Fruit fly (Drosophila melanogaster) whole organism, embryonic: ENCODE measurements around the gene CG8641.
A peak's percentile ranks its signal among the peaks of the same experiment; 100 is the strongest.

ENCODE experiments used
- Blimp-1 ChIP-seq: fragments of 200-800 bp; sonication (Bioruptor generic); optimal IDR thresholded peaks from 3 replicates; lab custom pipeline; 2018; ENCODE audit warnings: missing biosample characterization, missing genetic modification characterization, mild to moderate bottlenecking, moderate library complexity, missing genetic modification reagents
- C15 ChIP-seq: fragments of 200-800 bp; sonication (Bioruptor generic); IDR thresholded peaks from 3 replicates; pipeline ENCODE4 v1.3.6; 2022; ENCODE audit warnings: missing biosample characterization, missing genetic modification characterization
- CG10209 ChIP-seq: fragments of 200-800 bp; sonication (Bioruptor generic); optimal IDR thresholded peaks from 3 replicates; lab custom pipeline; 2017; ENCODE audit warnings: missing biosample characterization, mild to moderate bottlenecking, missing genetic modification characterization, missing genetic modification reagents
- CG11247 ChIP-seq: fragments of 200-800 bp; sonication (Bioruptor generic); IDR thresholded peaks from 2 replicates; pipeline ENCODE4 v1.3.6; 2022; ENCODE audit warnings: missing biosample characterization, missing genetic modification characterization
- CG11398 ChIP-seq: fragments of 200-800 bp; sonication (Bioruptor generic); optimal IDR thresholded peaks from 2 replicates; lab custom pipeline; 2016; ENCODE audit warnings: missing biosample characterization, missing genetic modification characterization
- CG13287 ChIP-seq: fragments of 200-800 bp; sonication (Bioruptor generic); IDR thresholded peaks from 2 replicates; pipeline ENCODE4 v1.3.6; 2022; ENCODE audit warnings: missing biosample characterization, missing genetic modification characterization; ENCODE audit not compliant: partially characterized antibody
- CG13296 ChIP-seq: fragments of 200-800 bp; sonication (Bioruptor generic); optimal IDR thresholded peaks from 3 replicates; lab custom pipeline; 2018; ENCODE audit warnings: missing biosample characterization, mild to moderate bottlenecking, missing genetic modification characterization
- CG14965 ChIP-seq: fragments of 200-800 bp; sonication (Bioruptor generic); optimal IDR thresholded peaks from 2 replicates; lab custom pipeline; 2016; ENCODE audit warnings: missing biosample characterization, missing genetic modification characterization, borderline replicate concordance
- CG16779 ChIP-seq: fragments of 200-800 bp; sonication (Bioruptor generic); IDR thresholded peaks from 2 replicates; pipeline ENCODE4 v1.3.6; 2022; ENCODE audit warnings: missing biosample characterization, missing genetic modification characterization
- CG16813 ChIP-seq: fragments of 200-800 bp; sonication (Bioruptor generic); IDR thresholded peaks from 3 replicates; pipeline ENCODE4 v1.3.6; 2022; ENCODE audit warnings: missing biosample characterization, missing genetic modification characterization; ENCODE audit not compliant: partially characterized antibody
- CG18011 ChIP-seq: fragments of 200-800 bp; sonication (Bioruptor generic); optimal IDR thresholded peaks from 2 replicates; lab custom pipeline; 2017; ENCODE audit warnings: missing biosample characterization, missing genetic modification characterization, mild to moderate bottlenecking, moderate library complexity, missing genotype
- CG2678 ChIP-seq: fragments of 200-800 bp; sonication (Bioruptor generic); optimal IDR thresholded peaks from 3 replicates; lab custom pipeline; 2019; ENCODE audit warnings: missing biosample characterization, mild to moderate bottlenecking, missing genetic modification characterization, moderate library complexity
- CG32532 ChIP-seq: fragments of 200-800 bp; sonication (Bioruptor generic); IDR thresholded peaks from 2 replicates; pipeline ENCODE4 v1.3.6; 2022; ENCODE audit warnings: missing biosample characterization, missing genetic modification characterization
- CG3726 ChIP-seq: fragments of 200-800 bp; sonication (Bioruptor generic); IDR thresholded peaks from 3 replicates; pipeline ENCODE4, ENCODE4 v1.3.6; 2022; ENCODE audit warnings: missing biosample characterization, missing genetic modification characterization
- CG3838 ChIP-seq: fragments of 200-800 bp; sonication (Bioruptor generic); optimal IDR thresholded peaks from 3 replicates; lab custom pipeline; 2016; ENCODE audit warnings: missing biosample characterization, missing genetic modification characterization
- CG43689 ChIP-seq: fragments of 200-800 bp; sonication (Bioruptor generic); IDR thresholded peaks from 2 replicates; pipeline ENCODE4 v1.3.6; 2022; ENCODE audit warnings: missing biosample characterization, missing genetic modification characterization
- CG4424 ChIP-seq: fragments of 200-800 bp; sonication (Bioruptor generic); optimal IDR thresholded peaks from 3 replicates; lab custom pipeline; 2016; ENCODE audit warnings: missing biosample characterization, missing genetic modification characterization
- CG4707 ChIP-seq: fragments of 200-800 bp; sonication (Bioruptor generic); optimal IDR thresholded peaks from 2 replicates; lab custom pipeline; 2018; ENCODE audit warnings: missing biosample characterization, mild to moderate bottlenecking, missing genetic modification characterization, moderate library complexity
- CG6683 ChIP-seq: fragments of 200-800 bp; sonication (Bioruptor generic); optimal IDR thresholded peaks from 2 replicates; lab custom pipeline; 2017; ENCODE audit warnings: missing biosample characterization, mild to moderate bottlenecking, missing genetic modification characterization, missing genetic modification reagents
- CG6854 ChIP-seq: fragments of 200-800 bp; sonication (Bioruptor generic); optimal IDR thresholded peaks from 3 replicates; lab custom pipeline; 2017; ENCODE audit warnings: missing biosample characterization, mild to moderate bottlenecking, missing genetic modification characterization
- ERR ChIP-seq: fragments of 200-800 bp; sonication (Bioruptor generic); optimal IDR thresholded peaks from 2 replicates; lab custom pipeline; 2016; ENCODE audit warnings: missing biosample characterization, missing genetic modification characterization
- Gsc ChIP-seq: fragments of 200-800 bp; sonication (Bioruptor generic); IDR thresholded peaks from 2 replicates; pipeline ENCODE4 v1.3.6; 2022; ENCODE audit warnings: missing biosample characterization, missing genetic modification characterization
- H2.0 ChIP-seq: fragments of 200-800 bp; sonication (Bioruptor generic); IDR thresholded peaks from 2 replicates; pipeline ENCODE4 v1.3.6; 2022; ENCODE audit warnings: missing biosample characterization, missing genetic modification characterization
- HmgZ ChIP-seq: fragments of 200-800 bp; sonication (Bioruptor generic); optimal IDR thresholded peaks from 2 replicates; lab custom pipeline; 2018; ENCODE audit warnings: missing biosample characterization, mild to moderate bottlenecking, missing genetic modification characterization
- Hr78 ChIP-seq, 2 experiments: fragments of 200-800 bp in 1 of 2; fragments of >200 bp in 1 of 2; sonication (Bioruptor generic) in 1 of 2; optimal IDR thresholded peaks; 2 replicates each; lab custom pipeline; 2017 to 2019; ENCODE audit warnings: missing biosample characterization in 2 of 2, missing genetic modification characterization in 2 of 2, mild to moderate bottlenecking in 1 of 2, moderate library complexity in 1 of 2
- Hsf ChIP-seq: fragments of 200-800 bp; sonication (Bioruptor generic); optimal IDR thresholded peaks from 3 replicates; lab custom pipeline; 2016; ENCODE audit warnings: missing biosample characterization, missing genetic modification characterization
- Jarid2 ChIP-seq: fragments of 200-800 bp; sonication (Bioruptor generic); optimal IDR thresholded peaks from 3 replicates; lab custom pipeline; 2017; ENCODE audit warnings: mild to moderate bottlenecking, missing biosample characterization, missing genetic modification reagents, missing genetic modification characterization
- MBD-R2 ChIP-seq: fragments of 200-800 bp; sonication (Bioruptor generic); IDR thresholded peaks from 2 replicates; pipeline ENCODE4 v1.3.6; 2022; ENCODE audit warnings: missing biosample characterization, missing genetic modification characterization
- PHDP ChIP-seq: fragments of 200-800 bp; sonication (Bioruptor generic); optimal IDR thresholded peaks from 3 replicates; lab custom pipeline; 2018; ENCODE audit warnings: missing biosample characterization, mild to moderate bottlenecking, missing genetic modification characterization, moderate library complexity
- Pdp1 ChIP-seq, 2 experiments: fragments of 200-800 bp; sonication (Bioruptor generic); optimal IDR thresholded peaks; 3 replicates each; lab custom pipeline; 2016; ENCODE audit warnings: missing biosample characterization in 2 of 2, missing genetic modification characterization in 2 of 2, mild to moderate bottlenecking in 1 of 2, moderate library complexity in 1 of 2
- YL-1 ChIP-seq: fragments of 200-800 bp; sonication (Bioruptor generic); optimal IDR thresholded peaks from 3 replicates; lab custom pipeline; 2017; ENCODE audit warnings: missing biosample characterization, mild to moderate bottlenecking, missing genetic modification characterization
- ap ChIP-seq: fragments of 200-800 bp; sonication (Bioruptor generic); IDR thresholded peaks from 2 replicates; pipeline ENCODE4 v1.3.6; 2022; ENCODE audit warnings: missing biosample characterization, missing genetic modification characterization
- ase ChIP-seq: fragments of 200-800 bp; sonication (Bioruptor generic); IDR thresholded peaks from 3 replicates; pipeline ENCODE4 v1.3.6; 2022; ENCODE audit warnings: missing biosample characterization, missing genetic modification characterization
- ato ChIP-seq: fragments of 200-800 bp; sonication (Bioruptor generic); IDR thresholded peaks from 2 replicates; pipeline ENCODE4 v1.3.6; 2022; ENCODE audit warnings: missing biosample characterization, missing genetic modification characterization; ENCODE audit not compliant: partially characterized antibody
- bab2 ChIP-seq: fragments of 200-800 bp; sonication (Bioruptor generic); optimal IDR thresholded peaks from 2 replicates; lab custom pipeline; 2016; ENCODE audit warnings: missing biosample characterization, missing genetic modification characterization
- bsh ChIP-seq, 2 experiments: fragments of 200-800 bp; sonication (Bioruptor generic); optimal IDR thresholded peaks; 2 replicates each; lab custom pipeline; 2017 to 2018; ENCODE audit warnings: mild to moderate bottlenecking in 2 of 2, missing biosample characterization in 2 of 2, missing genetic modification characterization in 2 of 2, moderate library complexity in 1 of 2
- chinmo ChIP-seq: fragments of 200-800 bp; sonication (Bioruptor generic); IDR thresholded peaks from 4 replicates; pipeline ENCODE4 v1.3.6; 2022; ENCODE audit warnings: missing biosample characterization, missing genetic modification characterization; ENCODE audit not compliant: partially characterized antibody
- disco-r ChIP-seq: fragments of 200-800 bp; sonication (Bioruptor generic); optimal IDR thresholded peaks from 2 replicates; lab custom pipeline; 2016; ENCODE audit warnings: missing biosample characterization, missing genetic modification characterization
- fru ChIP-seq: fragments of >200 bp; optimal IDR thresholded peaks from 2 replicates; lab custom pipeline; 2017
- grau ChIP-seq: fragments of 200-800 bp; optimal IDR thresholded peaks from 3 replicates; lab custom pipeline; 2019; ENCODE audit warnings: missing biosample characterization, mild to moderate bottlenecking, missing genetic modification characterization, moderate library complexity
- hth ChIP-seq: fragments of >200 bp; optimal IDR thresholded peaks from 2 replicates; lab custom pipeline; 2017; ENCODE audit warnings: inconsistent platforms
- inv ChIP-seq: fragments of 200-800 bp; sonication (Bioruptor generic); IDR thresholded peaks from 2 replicates; pipeline ENCODE4 v1.3.6; 2022; ENCODE audit warnings: missing biosample characterization, missing genetic modification characterization; ENCODE audit not compliant: partially characterized antibody
- kay ChIP-seq: fragments of 200-800 bp; sonication (Bioruptor generic); optimal IDR thresholded peaks from 2 replicates; lab custom pipeline; 2016; ENCODE audit warnings: missing biosample characterization, missing genetic modification characterization
- ken ChIP-seq: fragments of 200-800 bp; sonication (Bioruptor generic); IDR thresholded peaks from 3 replicates; pipeline ENCODE4 v1.3.6; 2022; ENCODE audit warnings: missing biosample characterization, missing genetic modification characterization
- klu ChIP-seq: fragments of 200-800 bp; sonication (Bioruptor generic); IDR thresholded peaks from 2 replicates; pipeline ENCODE4 v1.3.6; 2022; ENCODE audit warnings: missing biosample characterization, missing genetic modification characterization
- ro ChIP-seq: fragments of 200-800 bp; sonication (Bioruptor generic); IDR thresholded peaks from 2 replicates; pipeline ENCODE4 v1.3.6; 2022; ENCODE audit warnings: missing biosample characterization, missing genetic modification characterization
- salm ChIP-seq: fragments of 200-800 bp; sonication (Bioruptor generic); optimal IDR thresholded peaks from 2 replicates; lab custom pipeline; 2018; ENCODE audit warnings: missing biosample characterization, mild to moderate bottlenecking, missing genetic modification characterization
- sim ChIP-seq: fragments of 200-800 bp; sonication (Bioruptor generic); IDR thresholded peaks from 2 replicates; pipeline ENCODE4 v1.3.6; 2022; ENCODE audit warnings: missing biosample characterization, missing genetic modification characterization
- tin ChIP-seq: fragments of 200-800 bp; sonication (Bioruptor generic); optimal IDR thresholded peaks from 3 replicates; lab custom pipeline; 2016; ENCODE audit warnings: missing biosample characterization, missing genetic modification characterization
- tx ChIP-seq: fragments of 200-800 bp; sonication (Bioruptor generic); optimal IDR thresholded peaks from 2 replicates; lab custom pipeline; 2016; ENCODE audit warnings: missing biosample characterization, missing genetic modification characterization
- z ChIP-seq: fragments of 200-800 bp; sonication (Bioruptor generic); IDR thresholded peaks from 3 replicates; pipeline ENCODE4 v1.3.6; 2022; ENCODE audit warnings: missing biosample characterization, missing genetic modification characterization

Gene CG8641

DNA sequence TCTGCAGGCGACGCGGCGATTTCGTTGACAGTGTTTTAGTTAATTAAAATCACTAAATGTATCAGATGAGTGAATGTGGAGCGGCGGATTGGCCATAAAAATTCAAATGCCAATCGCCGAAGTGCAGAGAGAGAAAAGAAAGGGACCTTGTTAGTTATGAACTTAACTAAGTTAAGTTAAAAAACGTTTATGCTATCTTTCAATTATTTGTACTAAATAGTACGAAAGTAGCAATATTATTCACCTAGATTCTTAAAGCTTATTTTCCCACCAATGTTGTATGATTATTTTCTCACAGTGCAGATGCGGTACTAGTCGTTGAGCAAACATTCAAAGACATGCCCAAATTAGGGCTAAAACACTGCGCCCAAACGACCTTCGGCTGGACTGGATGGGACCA, 13.5 kb upstream of the CG8641 start (continued):
- peak; percentile 46 for TF ChIP-seq Hsf (GFP tag; lab: Kevin White, UChicago)
- peak; percentile 47 to 71 for TF ChIP-seq Pdp1 (GFP tag; optimal IDR thresholded peaks at IDR 0.05; lab: Kevin White, UChicago)
- TF ChIP-seq grau: peak; percentile 53
- TF ChIP-seq Blimp-1 (GFP tag; lab: Kevin White, UChicago): peak; percentile 67
- peak; percentile 48; the same call in 1 of the 2 replicates for TF ChIP-seq sim (GFP tag; lab: Robert Waterston, UW)
- peak; percentile 56 for TF ChIP-seq tin (GFP tag; lab: Kevin White, UChicago)
- TF ChIP-seq CG10209 (GFP tag; lab: Kevin White, UChicago): peak; percentile 32
- peak; percentile 21 for TF ChIP-seq Jarid2
- no peak for TF ChIP-seq ato (GFP tag; lab: Robert Waterston, UW)
- TF ChIP-seq CG32532: peak; percentile 59
- peak; percentile 81 for TF ChIP-seq CG2678 (tag; lab: Kevin White, UChicago)
- peak; percentile 28 for TF ChIP-seq PHDP (tag; lab: Kevin White, UChicago)
- peak; percentile 25 for TF ChIP-seq ERR (GFP tag; lab: Kevin White, UChicago)
- TF ChIP-seq CG4707: no peak
- peak; percentile 13 for TF ChIP-seq tx
- TF ChIP-seq CG18011 (GFP tag; lab: Kevin White, UChicago): no peak
- TF ChIP-seq H2.0: peak; percentile 50
- TF ChIP-seq fru (lab: Kevin White, UChicago): no peak
- TF ChIP-seq CG16813 (GFP tag; lab: Robert Waterston, UW): no peak
- TF ChIP-seq CG3726: peak; percentile 80
- TF ChIP-seq CG6854 (GFP tag; lab: Kevin White, UChicago): peak; percentile 22
- TF ChIP-seq CG3838: no peak
- peak in 1 of 2 experiments; percentile 43 for TF ChIP-seq bsh (GFP tag; optimal IDR thresholded peaks at IDR 0.05; lab: Kevin White, UChicago)
- TF ChIP-seq chinmo (GFP tag; lab: Robert Waterston, UW): no peak
- TF ChIP-seq MBD-R2 (GFP tag; lab: Robert Waterston, UW): no peak
- no peak for TF ChIP-seq CG11398
- TF ChIP-seq C15 (GFP tag; lab: Robert Waterston, UW): peak; percentile 43; the same call in 1 of the 3 replicates
- TF ChIP-seq ro: peak; percentile 62; the same call in 1 of the 2 replicates
- TF ChIP-seq inv (GFP tag; lab: Robert Waterston, UW): no peak
- peak; percentile 60 for TF ChIP-seq ap (GFP tag; lab: Robert Waterston, UW)
- TF ChIP-seq CG4424 (GFP tag; lab: Kevin White, UChicago): peak; percentile 69
- peak; percentile 23; the same call in 1 of the 2 replicates for TF ChIP-seq CG43689 (GFP tag; lab: Robert Waterston, UW)
- peak; percentile 53 for TF ChIP-seq salm (tag; lab: Kevin White, UChicago)
- peak; percentile 30 for TF ChIP-seq kay (GFP tag; lab: Kevin White, UChicago)
- TF ChIP-seq CG6683 (GFP tag; lab: Kevin White, UChicago): peak; percentile 24
- no peak for TF ChIP-seq disco-r (GFP tag; lab: Kevin White, UChicago)
- no peak for TF ChIP-seq CG13287 (GFP tag; lab: Robert Waterston, UW)
- peak; percentile 37; the same call in 1 of the 2 replicates for TF ChIP-seq klu (GFP tag; lab: Robert Waterston, UW)
- no peak for TF ChIP-seq YL-1 (GFP tag; lab: Kevin White, UChicago)
- TF ChIP-seq Hr78 (GFP tag; optimal IDR thresholded peaks at IDR 0.05; lab: Kevin White, UChicago): no peak
- TF ChIP-seq Gsc (GFP tag; lab: Robert Waterston, UW): peak; percentile 22; the same call in 1 of the 2 replicates
- TF ChIP-seq CG14965 (GFP tag; lab: Kevin White, UChicago): no peak
- TF ChIP-seq CG11247 (GFP tag; lab: Robert Waterston, UW): peak; percentile 65
- TF ChIP-seq ase (GFP tag; lab: Robert Waterston, UW): peak; percentile 80; the same call in 2 of the 3 replicates
- TF ChIP-seq HmgZ (tag; lab: Kevin White, UChicago): no peak
- TF ChIP-seq z (GFP tag; lab: Robert Waterston, UW): no peak
- TF ChIP-seq CG16779: no peak
- no peak for TF ChIP-seq hth
- TF ChIP-seq bab2 (GFP tag; lab: Kevin White, UChicago): peak; percentile 51
- peak; percentile 82 for TF ChIP-seq CG13296
- peak; percentile 39; the same call in 1 of the 3 replicates for TF ChIP-seq ken
